Fruit fly (Drosophila melanogaster) S2 (cell line): ENCODE results near the gene ss.

Experiments
- CG8478 ChIP-seq: fragments of >200 bp; optimal IDR thresholded peaks from 2 replicates; lab custom pipeline; 2018
- CTCF ChIP-seq, 2 experiments: fragments of >200 bp; optimal IDR thresholded peaks; 2 replicates each; lab custom pipeline; 2018

Gene ss

DNA sequence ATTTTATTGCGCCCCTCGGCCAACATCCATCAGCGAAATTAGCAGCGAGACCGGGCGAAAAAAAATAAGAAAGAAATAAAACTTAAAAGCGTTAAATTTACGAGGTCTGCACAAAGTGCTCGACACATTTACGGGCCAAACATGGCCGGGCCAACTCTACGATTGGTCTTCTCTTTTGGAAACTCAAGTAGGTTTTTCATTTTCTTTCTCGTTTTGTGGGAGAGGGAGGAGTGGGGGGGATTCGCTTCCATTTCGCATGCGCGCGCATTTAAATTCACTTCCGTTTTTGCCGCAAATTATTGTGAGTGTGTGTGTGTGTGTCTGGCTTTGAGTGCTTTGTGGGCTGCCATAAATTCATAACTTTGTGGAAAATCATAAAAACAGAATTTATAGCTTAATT lies 24.0 kb upstream of the ss start:
- TF ChIP-seq CG8478 (lab: Kevin White, UChicago) (no peak), CTCF (optimal IDR thresholded peaks at IDR 0.05; lab: Kevin White, UChicago) (no peak)

DNA sequence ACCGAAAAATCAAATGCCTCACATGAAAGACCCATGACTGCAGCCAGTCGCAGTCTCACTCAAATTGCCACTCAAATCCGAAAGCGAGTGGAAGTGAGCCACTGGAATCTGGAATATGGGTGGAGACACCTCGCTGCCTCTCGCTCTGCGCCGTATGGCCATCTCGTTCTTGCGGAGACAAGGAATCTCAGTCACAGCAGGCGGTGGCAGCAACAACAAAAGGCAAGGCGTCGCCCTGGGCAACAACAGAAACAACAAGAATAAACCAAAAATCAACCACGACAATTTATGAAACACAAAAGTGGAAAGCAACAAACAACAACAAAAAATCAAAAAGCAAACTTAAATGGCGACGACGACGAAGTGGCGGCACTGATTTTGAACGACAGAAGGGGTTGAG lies 19.8 kb upstream of the ss start:
- TF ChIP-seq CG8478 (lab: Kevin White, UChicago), result no peak
- TF ChIP-seq CTCF (optimal IDR thresholded peaks at IDR 0.05; lab: Kevin White, UChicago), result no peak

DNA sequence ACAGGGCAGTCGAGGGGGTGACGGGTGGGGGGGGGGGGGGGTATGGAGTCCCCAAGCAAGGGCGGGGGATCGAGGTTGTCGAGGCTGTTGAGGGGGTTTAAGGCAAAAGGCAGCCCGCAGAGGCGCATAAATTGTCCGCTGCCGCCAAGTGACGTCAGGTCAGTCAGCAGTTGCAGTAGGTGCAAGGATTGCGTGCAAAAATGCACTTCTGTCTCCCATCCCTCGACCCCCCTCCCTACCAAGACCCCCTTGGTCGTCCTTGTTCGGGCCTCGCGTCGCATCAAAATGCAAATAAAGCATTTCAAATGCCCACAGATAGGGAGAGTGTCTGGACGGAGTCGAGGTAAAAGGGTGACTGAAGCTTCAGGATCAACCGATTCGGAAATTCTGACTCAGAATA lies 13.0 kb upstream of the ss start:
- no peak for TF ChIP-seq CTCF (optimal IDR thresholded peaks at IDR 0.05; lab: Kevin White, UChicago)
- TF ChIP-seq CG8478 (lab: Kevin White, UChicago), result no peak

DNA sequence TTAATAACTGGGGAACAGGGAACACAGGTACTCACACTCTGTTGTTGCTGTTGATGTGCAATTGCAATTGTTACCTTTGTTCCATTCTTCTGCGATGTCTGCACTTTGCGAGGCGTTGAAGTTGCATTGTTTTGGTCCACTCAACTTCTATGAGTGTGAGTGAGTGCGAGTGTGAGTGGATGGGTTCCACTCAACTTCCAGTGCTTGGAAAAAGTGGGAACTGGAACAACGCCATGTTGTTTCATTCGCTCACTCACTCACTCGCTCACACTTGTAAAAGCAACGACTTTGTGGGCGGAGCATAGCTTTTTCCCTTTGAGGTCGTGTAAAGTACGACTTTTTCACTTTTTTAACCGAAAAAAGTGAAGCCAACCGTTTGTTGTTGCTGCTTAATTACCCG lies 10.2 kb upstream of the ss start:
- TF ChIP-seq CTCF (optimal IDR thresholded peaks at IDR 0.05; lab: Kevin White, UChicago) (no peak), CG8478 (lab: Kevin White, UChicago) (no peak)

DNA sequence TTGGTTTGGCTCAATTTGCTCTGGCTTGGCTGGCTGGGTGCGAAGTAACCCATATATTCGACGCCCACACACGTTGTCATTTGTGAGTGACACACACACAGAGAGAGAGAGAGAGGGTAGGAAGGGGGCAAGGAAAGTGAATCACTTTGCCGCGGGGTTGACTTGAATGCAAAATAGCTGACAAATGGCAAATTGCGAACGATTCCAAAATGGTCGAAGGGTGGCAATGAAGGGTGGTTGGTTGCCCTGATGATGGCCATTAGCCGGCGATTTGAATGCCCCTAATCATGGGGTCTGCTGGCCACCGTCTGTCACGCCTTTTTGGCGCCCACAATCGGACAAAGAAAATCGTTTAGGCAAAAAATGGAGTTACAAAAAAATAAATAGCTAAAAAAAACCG lies 7.2 kb upstream of the ss start:
- no peak for TF ChIP-seq CG8478 (lab: Kevin White, UChicago)
- no peak for TF ChIP-seq CTCF (optimal IDR thresholded peaks at IDR 0.05; lab: Kevin White, UChicago)

DNA sequence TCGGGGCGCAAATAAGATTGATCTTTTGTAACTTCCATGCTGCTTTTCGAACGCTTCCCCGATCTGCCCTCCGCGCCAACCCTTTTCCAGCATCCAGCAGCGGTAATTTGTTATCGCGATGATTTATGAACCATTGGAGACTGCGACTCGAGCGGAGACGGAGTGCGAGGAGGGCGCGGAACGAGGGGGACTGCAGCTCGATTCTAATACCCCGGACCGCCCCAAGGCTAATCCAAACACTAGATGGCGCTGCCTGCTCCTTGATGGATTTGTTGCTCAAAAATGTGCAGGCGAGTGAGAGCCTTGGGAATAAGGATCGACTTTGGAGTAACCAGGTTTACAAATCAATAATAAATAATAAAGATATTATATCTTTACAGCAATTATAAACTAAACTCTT lies 4.9 kb upstream of the ss start:
- TF ChIP-seq CTCF (optimal IDR thresholded peaks at IDR 0.05; lab: Kevin White, UChicago) (peak; percentile 62), CG8478 (lab: Kevin White, UChicago) (no peak)

DNA sequence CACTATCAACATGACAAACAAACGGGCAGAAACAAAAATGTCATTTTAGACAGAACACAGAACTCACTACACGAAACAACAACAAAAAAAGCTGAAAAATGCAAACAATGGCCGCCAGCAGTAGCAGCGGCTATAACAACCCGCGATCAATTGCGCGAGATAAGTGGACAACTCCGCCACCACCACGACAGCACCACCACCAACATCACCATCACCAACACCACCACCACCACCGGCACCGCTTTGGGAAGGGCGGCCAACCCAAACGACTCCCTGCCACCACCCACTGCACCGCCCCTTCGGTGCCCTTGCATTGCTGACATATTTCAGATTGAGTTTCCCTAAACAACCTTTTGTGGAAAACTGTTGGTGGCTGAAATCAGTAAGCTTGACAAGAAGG lies 3.1 kb upstream of the ss start:
- TF ChIP-seq CG8478 (lab: Kevin White, UChicago), result no peak
- no peak for TF ChIP-seq CTCF (optimal IDR thresholded peaks at IDR 0.05; lab: Kevin White, UChicago)

DNA sequence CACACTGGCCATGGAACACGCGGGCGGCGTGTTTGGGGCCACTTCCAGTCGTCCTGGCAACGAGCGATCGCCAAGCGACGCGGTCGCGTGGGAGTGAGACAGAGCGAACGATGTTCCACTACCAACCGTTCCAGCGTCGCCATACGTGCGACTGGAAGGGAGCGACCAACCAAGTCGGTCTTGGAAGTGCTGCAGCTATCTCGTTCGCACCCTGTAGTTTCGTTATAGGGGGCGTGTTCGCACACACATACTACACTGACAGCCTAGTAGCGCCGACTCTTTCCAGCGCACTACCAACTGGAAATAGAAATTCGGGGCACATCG lies 206 bp upstream of the ss start:
- TF ChIP-seq CG8478 (lab: Kevin White, UChicago) (no peak), CTCF (optimal IDR thresholded peaks at IDR 0.05; lab: Kevin White, UChicago) (peak; percentile 53 to 69)

DNA sequence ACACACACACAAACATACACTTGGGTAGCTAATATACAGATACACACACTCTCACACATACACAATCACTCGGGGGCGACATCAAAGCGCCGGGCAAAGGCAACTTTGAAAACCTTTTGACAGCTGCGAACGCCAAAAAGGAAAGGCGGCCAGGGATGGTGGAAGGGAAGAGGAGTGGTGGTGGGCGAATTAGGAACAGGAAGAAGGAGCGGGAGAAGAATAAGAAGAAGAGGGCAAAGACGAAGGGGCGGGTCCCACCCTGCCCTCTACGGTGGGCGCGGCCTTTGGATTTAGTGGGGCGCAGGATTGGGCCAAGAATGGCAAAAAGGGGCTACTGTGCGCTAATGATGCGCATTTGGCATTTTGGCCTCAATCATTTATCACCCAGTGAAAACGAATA lies 6.9 kb downstream of the ss start:
- TF ChIP-seq CG8478 (lab: Kevin White, UChicago), result no peak
- TF ChIP-seq CTCF (optimal IDR thresholded peaks at IDR 0.05; lab: Kevin White, UChicago), result no peak

DNA sequence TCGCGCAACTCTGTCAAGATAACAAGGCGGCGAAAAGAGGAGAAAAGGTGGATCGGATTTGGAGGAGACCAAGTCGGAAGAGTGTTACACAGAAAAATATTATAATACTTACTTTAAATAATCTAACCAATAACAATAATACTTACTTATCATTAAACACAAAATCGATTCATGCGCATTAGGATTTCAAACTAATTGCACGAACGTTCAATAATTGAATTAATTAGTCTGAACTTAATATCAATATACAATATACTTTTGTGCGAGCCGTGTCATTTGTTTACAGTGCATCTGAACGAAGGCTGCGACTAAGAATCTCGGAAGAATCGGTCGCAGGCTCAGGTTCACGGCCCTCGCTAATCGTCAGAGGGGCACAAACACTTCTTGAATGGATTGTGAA lies 8.0 kb downstream of the ss start:
- TF ChIP-seq CTCF (optimal IDR thresholded peaks at IDR 0.05; lab: Kevin White, UChicago) (no peak), CG8478 (lab: Kevin White, UChicago) (no peak)

DNA sequence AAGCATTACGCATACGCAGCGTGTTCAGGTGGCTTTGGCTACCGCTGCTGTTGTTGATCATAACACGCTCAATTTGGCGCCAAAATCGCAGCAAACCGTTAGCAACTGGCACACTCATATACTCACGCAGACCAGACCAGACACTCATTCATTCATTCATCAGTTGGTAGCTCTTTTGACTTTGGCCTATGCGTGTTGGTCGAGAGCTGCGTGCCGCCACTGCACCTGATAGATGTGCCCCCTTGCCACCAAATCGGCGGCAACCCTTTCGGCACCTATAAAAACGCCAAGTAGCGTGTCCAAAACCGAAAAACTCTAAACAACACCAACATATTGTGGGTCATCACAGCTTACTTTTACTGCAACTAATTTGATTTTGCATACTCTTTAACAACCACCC lies 9.0 kb downstream of the ss start:
- no peak for TF ChIP-seq CTCF (optimal IDR thresholded peaks at IDR 0.05; lab: Kevin White, UChicago)
- no peak for TF ChIP-seq CG8478 (lab: Kevin White, UChicago)

DNA sequence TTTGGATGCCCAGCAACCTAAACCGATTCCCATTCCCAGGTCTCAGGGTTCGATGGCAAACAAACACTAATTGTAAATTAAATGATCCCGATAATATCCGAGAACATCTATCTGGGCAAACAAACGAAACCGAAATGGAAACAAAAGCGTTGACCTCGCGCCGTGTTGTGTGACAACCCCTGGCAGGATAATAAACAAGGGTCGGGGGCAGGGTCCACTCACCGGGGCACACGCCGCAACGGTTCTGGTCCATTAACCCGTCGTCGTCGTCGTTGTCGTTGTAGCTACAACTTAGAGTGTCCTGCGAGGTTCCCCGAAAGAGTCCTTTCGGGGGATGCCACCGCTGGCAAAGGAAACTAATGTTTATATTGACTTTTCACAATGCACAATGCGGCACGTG lies 14.4 kb downstream of the ss start:
- TF ChIP-seq CG8478 (lab: Kevin White, UChicago) (no peak), CTCF (optimal IDR thresholded peaks at IDR 0.05; lab: Kevin White, UChicago) (no peak)

DNA sequence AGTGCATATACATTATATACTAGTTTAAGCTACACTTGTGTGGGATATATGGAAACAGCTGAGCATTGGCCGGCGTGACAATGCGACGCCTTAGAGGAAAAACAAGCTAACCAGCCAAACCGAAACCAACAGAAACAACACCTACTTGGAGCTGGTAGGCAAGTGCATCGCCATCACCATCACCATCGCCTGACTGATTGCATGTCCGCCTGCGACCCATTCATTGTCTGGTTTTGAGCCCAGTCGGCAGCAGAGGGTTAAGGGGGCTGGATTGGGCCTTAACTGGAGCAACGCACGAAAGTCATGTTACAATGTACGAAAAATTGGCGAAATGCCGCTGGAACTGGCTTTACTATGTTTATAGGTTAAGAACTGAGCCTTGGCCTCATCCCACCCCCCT lies 16.5 kb downstream of the ss start:
- TF ChIP-seq CTCF (optimal IDR thresholded peaks at IDR 0.05; lab: Kevin White, UChicago), result no peak
- no peak for TF ChIP-seq CG8478 (lab: Kevin White, UChicago)

DNA sequence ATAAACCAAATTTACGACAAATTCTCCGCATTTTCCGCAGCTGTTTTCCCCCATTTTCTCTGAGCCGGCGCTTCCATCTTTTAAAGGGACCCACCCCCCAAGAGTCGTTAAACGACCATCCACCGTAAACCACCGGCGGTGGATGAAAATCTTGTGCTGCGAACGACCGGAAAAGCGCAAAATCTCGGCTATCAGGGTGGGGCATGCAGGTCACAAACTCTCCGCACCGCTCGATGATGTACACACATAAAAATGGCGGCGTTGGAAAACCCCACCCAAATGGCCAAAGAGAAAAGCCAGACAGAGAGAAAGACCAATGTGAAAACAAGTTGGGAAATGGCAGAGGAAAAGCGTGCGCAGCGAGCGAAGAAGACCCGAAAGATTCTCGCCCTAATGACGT lies 17.9 kb downstream of the ss start:
- TF ChIP-seq CG8478 (lab: Kevin White, UChicago) (no peak), CTCF (optimal IDR thresholded peaks at IDR 0.05; lab: Kevin White, UChicago) (no peak)

DNA sequence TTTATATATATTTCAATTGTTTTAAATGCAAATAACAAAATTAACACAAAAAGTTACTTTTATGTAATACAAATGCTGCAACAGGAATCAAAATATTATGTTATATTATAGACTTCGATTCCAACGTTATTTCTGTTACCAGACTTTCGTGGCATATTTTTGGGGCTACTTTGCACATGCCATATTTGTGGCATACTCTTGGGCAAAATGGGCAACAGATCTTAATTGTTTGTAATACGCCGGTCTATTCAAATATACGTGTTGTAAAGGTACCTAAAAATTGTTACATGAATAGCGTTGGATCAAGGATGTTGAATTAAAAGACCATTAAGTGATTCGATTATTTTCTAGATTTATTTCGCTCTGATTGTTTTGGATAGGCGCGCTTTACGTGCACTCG lies 29.4 kb downstream of the ss start:
- TF ChIP-seq CG8478 (lab: Kevin White, UChicago) (no peak), CTCF (optimal IDR thresholded peaks at IDR 0.05; lab: Kevin White, UChicago) (peak in 1 of 2 experiments; percentile 46)

DNA sequence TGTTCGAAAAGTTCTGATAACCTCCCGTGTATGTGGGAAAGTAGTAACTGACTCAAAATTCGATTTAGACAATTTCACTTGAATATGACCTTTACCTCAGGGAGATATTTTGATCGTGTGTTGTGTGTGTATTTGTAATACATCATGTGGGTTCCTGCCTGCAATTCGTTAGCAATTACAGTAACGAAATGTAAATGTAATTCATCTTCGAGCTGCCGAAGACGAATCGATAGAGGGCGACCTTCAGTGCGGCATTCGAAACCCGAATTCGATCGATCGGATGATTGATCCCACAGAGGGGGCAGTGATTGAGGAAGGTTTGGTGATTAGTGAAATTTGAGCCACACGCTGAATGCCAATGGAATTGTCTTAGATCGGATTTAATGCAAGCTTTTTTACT lies 33.1 kb downstream of the ss start, which contains the start of gene CG10317:
Gene CG10317 (minus strand): TSS at position 101 of the 400 bp plus-strand sequence.
- no peak for TF ChIP-seq CTCF (optimal IDR thresholded peaks at IDR 0.05; lab: Kevin White, UChicago)
- no peak for TF ChIP-seq CG8478 (lab: Kevin White, UChicago)

DNA sequence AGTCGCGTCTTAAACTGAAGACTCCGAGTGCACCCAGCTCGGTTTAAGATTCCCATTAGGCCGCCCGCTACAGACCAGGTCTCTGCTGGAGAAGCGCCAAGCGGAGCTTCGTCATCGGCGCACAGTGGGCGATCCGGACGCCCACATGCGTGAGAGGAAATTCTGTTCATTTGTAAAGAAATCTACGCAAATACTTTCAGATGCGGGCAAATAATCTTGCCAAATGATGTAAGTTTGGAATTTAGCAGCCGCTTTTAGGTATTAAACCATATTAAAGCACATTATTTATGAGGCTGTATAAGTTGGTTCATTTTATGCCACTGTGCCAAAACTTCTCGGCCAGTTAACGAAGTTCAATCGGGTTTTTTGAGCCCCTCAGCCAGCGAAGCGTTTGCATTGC lies 35.2 kb downstream of the ss start, which contains the start of gene js:
Gene js (minus strand): TSS at position 19 of the 400 bp plus-strand sequence.
- TF ChIP-seq CTCF (optimal IDR thresholded peaks at IDR 0.05; lab: Kevin White, UChicago) (no peak), CG8478 (lab: Kevin White, UChicago) (no peak)
